Worm (Caenorhabditis elegans) whole organism, L1 larva: Measurements from ENCODE around the gene C47A10.12.
A peak's percentile ranks its signal among the peaks of the same experiment; 100 is the strongest.

Source experiments
- C16A3.4 ChIP-seq: fragments of 150-350 bp; optimal IDR thresholded peaks from 2 replicates; lab custom pipeline; 2014; ENCODE audit warnings: missing biosample characterization, missing genetic modification characterization
- F16B12.6 ChIP-seq: fragments of 150-350 bp; optimal IDR thresholded peaks from 2 replicates; lab custom pipeline; 2014; ENCODE audit warnings: missing biosample characterization, missing genetic modification characterization
- Y116A8C.19 ChIP-seq: sonication (generic microtip); optimal IDR thresholded peaks from 2 replicates; lab custom pipeline; 2016; ENCODE audit warnings: missing compliant biosample characterization, missing genetic modification characterization, borderline replicate concordance
- aha-1 ChIP-seq: fragments of 150-350 bp; optimal IDR thresholded peaks from 2 replicates; lab custom pipeline; 2014; ENCODE audit warnings: missing biosample characterization, missing genetic modification characterization
- aly-2 ChIP-seq: fragments of 150-350 bp; optimal IDR thresholded peaks from 2 replicates; lab custom pipeline; 2014; ENCODE audit warnings: missing biosample characterization, missing genetic modification characterization
- ceh-63 ChIP-seq: fragments of 200-800 bp; sonication (Bioruptor generic); optimal IDR thresholded peaks from 2 replicates; lab custom pipeline; 2018; ENCODE audit warnings: mild to moderate bottlenecking, missing genetic modification characterization, missing compliant biosample characterization
- ceh-88 ChIP-seq: fragments of 200-800 bp; sonication (Bioruptor generic); IDR thresholded peaks from 2 replicates; pipeline ENCODE4 v1.3.6; 2022; ENCODE audit warnings: missing genetic modification characterization, missing compliant biosample characterization
- dpl-1 ChIP-seq, 3 experiments: fragments of 150-350 bp in 2 of 3; sonication (generic microtip) in 1 of 3; optimal IDR thresholded peaks; 2 replicates each; lab custom pipeline; 2014 to 2017; ENCODE audit warnings: missing biosample characterization in 3 of 3, missing genetic modification characterization in 3 of 3, missing genetic modification reagents in 3 of 3
- efl-1 ChIP-seq, 4 experiments: fragments of 150-350 bp; optimal IDR thresholded peaks in 3 of 4; peaks in 1 of 4; 1 replicate in 1 of 4; 2 replicates in 3 of 4; lab custom pipeline; 2014; ENCODE audit warnings: missing biosample characterization in 2 of 4, missing genetic modification characterization in 2 of 4, missing genetic modification reagents in 2 of 4
- efl-3 ChIP-seq: fragments of 200-800 bp; sonication (Bioruptor generic); optimal IDR thresholded peaks from 2 replicates; lab custom pipeline; 2018; ENCODE audit warnings: mild to moderate bottlenecking, missing genetic modification characterization, missing compliant biosample characterization
- elt-2 ChIP-seq: sonication (generic microtip); optimal IDR thresholded peaks from 2 replicates; lab custom pipeline; 2016; ENCODE audit warnings: missing genetic modification characterization, mild to moderate bottlenecking, inconsistent platforms, missing compliant biosample characterization, missing genetic modification reagents
- elt-3 ChIP-seq, 6 experiments: fragments of 150-350 bp in 1 of 6; sonication (generic microtip); optimal IDR thresholded peaks; 2 replicates each; lab custom pipeline; 2017 to 2018; ENCODE audit warnings: missing biosample characterization in 6 of 6, missing genetic modification characterization in 6 of 6, inconsistent platforms in 1 of 6
- fos-1 ChIP-seq: fragments of 150-350 bp; optimal IDR thresholded peaks from 2 replicates; lab custom pipeline; 2014; ENCODE audit warnings: missing biosample characterization, missing genetic modification characterization
- grh-1 ChIP-seq: fragments of 200-800 bp; sonication (Bioruptor generic); IDR thresholded peaks from 2 replicates; pipeline ENCODE4 v1.3.6; 2022; ENCODE audit warnings: missing genetic modification reagents, missing genetic modification characterization, missing compliant biosample characterization
- hlh-4 ChIP-seq: sonication (generic microtip); optimal IDR thresholded peaks from 2 replicates; lab custom pipeline; 2016; ENCODE audit warnings: mild to moderate bottlenecking, missing genetic modification characterization, missing compliant biosample characterization
- lin-14 ChIP-seq: fragments of 200-800 bp; sonication (Bioruptor generic); optimal IDR thresholded peaks from 2 replicates; lab custom pipeline; 2018; ENCODE audit warnings: mild to moderate bottlenecking, missing genetic modification characterization, moderate library complexity, missing compliant biosample characterization
- lir-3 ChIP-seq: sonication (generic microtip); optimal IDR thresholded peaks from 2 replicates; lab custom pipeline; 2016; ENCODE audit warnings: mild to moderate bottlenecking, missing genetic modification characterization, moderate library complexity, missing compliant biosample characterization; ENCODE audit not compliant: poor library complexity
- nhr-12 ChIP-seq: sonication (generic microtip); optimal IDR thresholded peaks from 2 replicates; lab custom pipeline; 2017; ENCODE audit warnings: missing biosample characterization, missing genetic modification characterization
- nhr-19 ChIP-seq: fragments of 200-800 bp; sonication (Bioruptor generic); conservative IDR thresholded peaks from 2 replicates; pipeline ENCODE4 v1.3.6; 2022; ENCODE audit warnings: missing genetic modification characterization, missing compliant biosample characterization
- nhr-28 ChIP-seq: fragments of 150-350 bp; optimal IDR thresholded peaks from 2 replicates; lab custom pipeline; 2014; ENCODE audit warnings: missing biosample characterization, missing genetic modification characterization
- nhr-71 ChIP-seq: sonication (generic microtip); optimal IDR thresholded peaks from 2 replicates; lab custom pipeline; 2016; ENCODE audit warnings: mild to moderate bottlenecking, missing genetic modification characterization, moderate library complexity, missing compliant biosample characterization
- nhr-90 ChIP-seq: sonication (generic microtip); optimal IDR thresholded peaks from 2 replicates; lab custom pipeline; 2016; ENCODE audit warnings: mild to moderate bottlenecking, missing genetic modification characterization, missing compliant biosample characterization; ENCODE audit not compliant: poor library complexity
- pag-3 ChIP-seq: sonication (generic microtip); optimal IDR thresholded peaks from 2 replicates; lab custom pipeline; 2017; ENCODE audit warnings: missing genetic modification characterization, mild to moderate bottlenecking, missing compliant biosample characterization, antibody characterized with exemption, borderline replicate concordance; ENCODE audit not compliant: insufficient read depth
- rnt-1 ChIP-seq: sonication (generic microtip); optimal IDR thresholded peaks from 2 replicates; lab custom pipeline; 2016; ENCODE audit warnings: mild to moderate bottlenecking, missing genetic modification characterization, moderate library complexity, missing compliant biosample characterization
- snu-23 ChIP-seq: sonication (generic microtip); optimal IDR thresholded peaks from 2 replicates; lab custom pipeline; 2016; ENCODE audit warnings: missing genetic modification characterization, missing compliant biosample characterization
- sox-4 ChIP-seq: sonication (generic microtip); optimal IDR thresholded peaks from 2 replicates; lab custom pipeline; 2016; ENCODE audit warnings: missing genetic modification characterization, missing compliant biosample characterization
- tlp-1 ChIP-seq: fragments of 150-350 bp; optimal IDR thresholded peaks from 2 replicates; lab custom pipeline; 2014; ENCODE audit warnings: missing biosample characterization, missing genetic modification characterization
- vab-15 ChIP-seq: sonication (generic microtip); optimal IDR thresholded peaks from 2 replicates; lab custom pipeline; 2017; ENCODE audit warnings: missing genotype, mild to moderate bottlenecking, missing genetic modification characterization, missing compliant biosample characterization
- ztf-11 ChIP-seq, 2 experiments: sonication (generic microtip); optimal IDR thresholded peaks; 2 replicates each; lab custom pipeline; 2016 to 2017; ENCODE audit warnings: missing genetic modification characterization in 2 of 2, missing biosample characterization in 1 of 2, missing compliant biosample characterization in 1 of 2

The C47A10.12 gene

DNA sequence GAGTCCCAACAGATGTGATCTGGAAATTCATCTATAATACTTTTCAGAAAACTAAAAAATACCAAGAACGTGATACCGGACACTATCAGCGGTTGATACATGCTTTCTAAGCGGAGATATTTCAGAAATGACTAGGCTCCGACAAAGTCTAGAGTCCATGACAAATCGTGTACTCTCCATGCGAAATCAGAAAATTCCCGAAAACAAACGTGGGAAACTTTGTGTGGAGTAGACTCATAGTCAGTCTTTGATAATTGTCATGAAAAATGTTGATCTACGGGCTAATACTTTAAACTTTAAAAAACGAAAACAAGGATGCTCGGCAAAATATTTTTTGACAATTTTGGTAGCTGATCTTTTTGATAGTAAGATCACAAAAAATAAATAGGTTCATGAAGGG, 21.1 kb downstream of the C47A10.12 start, which contains the start of gene srx-18:
srx-18 (minus strand) TSS at position 101 of the 400 bp plus-strand sequence.
- TF ChIP-seq dpl-1 (GFP tag; optimal IDR thresholded peaks at IDR 0.05; lab: Kevin White, UChicago) (no peak), rnt-1 (tag; lab: Kevin White, UChicago) (no peak), pag-3 (no peak), snu-23 (GFP tag; lab: Kevin White, UChicago) (no peak), nhr-28 (tag; lab: Kevin White, UChicago) (no peak)

DNA sequence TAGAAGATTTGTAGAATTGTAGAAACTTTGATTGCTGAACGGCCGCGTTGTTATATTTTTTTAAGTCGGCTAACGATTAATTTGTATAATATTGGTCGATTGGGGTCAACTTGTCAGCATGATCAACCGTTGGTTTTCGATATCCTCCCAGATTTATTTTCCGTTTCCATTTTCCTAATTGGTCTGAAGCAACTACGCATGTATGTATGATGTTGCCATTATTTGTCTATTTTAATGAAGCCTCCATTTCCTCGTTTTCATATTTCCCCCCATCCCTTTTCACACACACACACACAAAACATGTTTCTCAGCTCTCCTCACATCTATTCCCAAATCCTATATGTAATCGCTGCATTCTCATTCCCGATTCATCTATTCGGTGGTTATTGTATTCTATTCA, 22.8 kb downstream of the C47A10.12 start, which contains the start of gene srh-287:
srh-287 (plus strand) TSS at position 301 of the 400 bp plus-strand sequence.
- no peak for TF ChIP-seq ztf-11 (tag; optimal IDR thresholded peaks at IDR 0.05; lab: Kevin White, UChicago)
- TF ChIP-seq lin-14 (GFP tag; lab: Kevin White, UChicago): no peak
- no peak for TF ChIP-seq Y116A8C.19
- no peak for TF ChIP-seq lir-3
- no peak for TF ChIP-seq elt-3 (tag; optimal IDR thresholded peaks at IDR 0.05; lab: Kevin White, UChicago)
- TF ChIP-seq C16A3.4 (tag; lab: Kevin White, UChicago): no peak
- TF ChIP-seq, all 84 proteins: peak for 0

DNA sequence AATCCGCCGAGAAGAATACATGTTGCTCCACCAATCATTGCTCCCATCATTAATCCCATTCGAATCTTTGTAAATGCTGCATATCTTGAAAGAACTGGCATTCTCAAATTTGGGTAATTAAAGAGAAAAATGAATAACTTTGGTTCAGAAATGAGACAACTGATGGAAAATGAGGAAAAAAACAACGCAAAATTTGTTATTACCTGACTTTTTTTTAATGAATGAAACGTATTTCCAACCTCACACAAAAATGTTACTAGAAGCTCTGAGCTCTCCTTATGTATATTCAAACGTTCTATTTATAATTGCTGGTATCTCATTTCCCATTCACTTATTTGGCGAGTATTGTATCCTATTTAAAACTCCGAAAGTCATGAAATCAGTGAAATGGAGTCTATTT, 24.8 kb downstream of the C47A10.12 start, which contains the start of the genes Y94A7B.11 and srh-292:
Y94A7B.11 (minus strand) TSS at position 101 of the 400 bp plus-strand sequence.
srh-292 (plus strand) TSS at position 251 of the 400 bp plus-strand sequence.
- TF ChIP-seq dpl-1 (GFP tag; optimal IDR thresholded peaks at IDR 0.05; lab: Kevin White, UChicago) (no peak), aha-1 (no peak), nhr-19 (no peak), ceh-88 (no peak), nhr-12 (tag; lab: Kevin White, UChicago) (no peak), fos-1 (tag; lab: Kevin White, UChicago) (no peak), ceh-63 (GFP tag; lab: Kevin White, UChicago) (no peak)

DNA sequence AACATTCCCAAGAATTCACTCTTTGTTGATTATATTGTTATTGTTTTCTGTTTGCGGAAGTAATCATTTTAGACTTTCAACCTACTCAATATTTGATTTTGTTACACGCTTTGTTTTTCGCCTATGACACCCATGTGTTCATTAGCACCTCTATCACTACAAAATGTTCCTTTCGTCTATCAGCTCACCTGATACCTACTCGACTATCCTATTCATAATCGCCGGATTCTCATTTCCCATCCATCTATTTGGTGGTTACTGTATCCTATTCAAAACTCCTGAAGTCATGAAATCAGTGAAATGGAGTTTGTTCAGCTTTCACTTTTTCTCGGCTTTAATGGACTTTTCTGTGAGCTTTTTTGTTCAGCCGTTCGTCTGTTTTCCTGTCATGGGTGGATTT, 27.6 kb downstream of the C47A10.12 start, which contains the start of gene srh-291:
srh-291 (plus strand) TSS at position 301 of the 400 bp plus-strand sequence.
- TF ChIP-seq efl-1 (optimal IDR thresholded peaks at IDR 0.05; lab: Kevin White, UChicago) (no peak), efl-1 (GFP tag; optimal IDR thresholded peaks at IDR 0.05 in 1 of 2; lab: Kevin White, UChicago) (peak in 1 of 2 experiments; percentile 64), nhr-19 (no peak)

DNA sequence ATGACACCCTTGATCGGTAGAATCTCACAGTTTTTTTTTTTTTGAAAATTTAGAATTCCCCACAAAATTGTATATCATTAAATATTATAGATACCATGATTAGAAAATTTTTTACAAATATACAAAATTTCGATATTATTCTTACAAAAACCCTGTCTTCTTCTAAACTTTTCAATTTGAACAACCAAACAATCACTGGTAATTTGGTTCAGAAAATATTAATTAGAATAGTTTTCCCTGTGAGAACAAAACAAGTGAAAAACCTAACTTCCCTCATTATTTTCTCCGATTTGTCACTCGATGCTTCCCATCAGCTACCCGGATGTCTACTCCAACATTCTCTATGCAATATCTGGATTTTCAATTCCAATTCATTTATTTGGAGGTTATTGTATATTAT, 32.3 kb downstream of the C47A10.12 start, which contains the start of gene srh-296:
srh-296 (plus strand) TSS at position 301 of the 400 bp plus-strand sequence.
- TF ChIP-seq vab-15 (tag; lab: Kevin White, UChicago) (no peak), pag-3 (no peak), nhr-71 (tag; lab: Kevin White, UChicago) (no peak), tlp-1 (tag; lab: Kevin White, UChicago) (no peak), efl-1 (optimal IDR thresholded peaks at IDR 0.05; lab: Kevin White, UChicago) (no peak), efl-1 (GFP tag; optimal IDR thresholded peaks at IDR 0.05 in 1 of 2; lab: Kevin White, UChicago) (no peak), sox-4 (tag; lab: Kevin White, UChicago) (no peak), lir-3 (no peak), grh-1 (GFP tag; lab: Robert Waterston, UW) (no peak), efl-3 (GFP tag; lab: Kevin White, UChicago) (no peak), hlh-4 (no peak)
- TF ChIP-seq, all 84 proteins: peak for 0

DNA sequence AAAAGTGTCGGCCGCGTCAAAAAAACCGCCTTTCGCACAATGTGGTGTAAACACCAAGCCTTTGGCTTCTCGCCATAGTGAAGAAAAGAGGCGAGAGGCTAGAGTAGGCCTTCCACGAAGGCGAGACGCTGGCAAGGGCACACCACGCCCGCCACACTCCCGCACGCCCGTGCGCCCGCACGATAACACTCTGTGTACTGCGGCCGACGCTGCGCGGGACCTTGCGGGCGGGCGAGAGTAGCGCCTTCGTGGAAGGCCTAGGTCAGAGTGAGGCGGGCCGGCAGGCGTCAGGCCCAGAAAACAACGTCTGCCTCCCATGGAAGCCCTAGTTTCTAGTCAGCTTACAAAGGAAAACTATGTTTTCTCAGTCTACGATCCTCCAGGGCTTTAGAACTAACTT, 34.4 kb downstream of the C47A10.12 start:
- TF ChIP-seq F16B12.6 (tag; lab: Kevin White, UChicago) (no peak), nhr-90 (no peak), aha-1 (no peak), elt-2 (tag; lab: Kevin White, UChicago) (no peak), aly-2 (tag; lab: Kevin White, UChicago) (no peak), lin-14 (GFP tag; lab: Kevin White, UChicago) (no peak)
